Worm (Caenorhabditis elegans): Measurements from ENCODE around the gene pygo-1.

The pygo-1 gene

DNA sequence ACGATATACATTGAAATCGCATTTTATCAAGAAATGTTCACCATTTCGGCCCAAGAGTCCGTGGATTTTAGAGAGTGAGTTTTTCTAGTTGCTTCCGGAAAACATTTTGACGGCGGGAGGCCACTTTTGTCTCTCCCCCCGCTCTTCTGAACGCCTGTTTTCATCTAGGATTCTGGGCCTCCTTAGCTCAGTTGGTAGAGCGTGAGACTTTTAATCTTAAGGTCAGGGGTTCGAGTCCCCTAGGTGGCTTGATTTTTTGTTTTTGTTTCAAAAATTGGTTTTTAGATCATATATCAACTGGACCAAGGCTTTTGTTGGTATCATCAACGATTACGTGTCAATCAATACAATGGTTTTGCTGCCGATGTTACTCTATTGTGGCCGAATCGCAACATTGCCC, 44.4 kb upstream of the pygo-1 start (continued):
- no peak for TF ChIP-seq fos-1 (tag; optimal IDR thresholded peaks at IDR 0.05)
- no peak for TF ChIP-seq zip-2 (tag; optimal IDR thresholded peaks at IDR 0.05)
- TF ChIP-seq egl-27 (tag; optimal IDR thresholded peaks at IDR 0.05): no peak
- no peak for TF ChIP-seq dmd-6 (GFP tag; IDR thresholded peaks at IDR 0.05)

DNA sequence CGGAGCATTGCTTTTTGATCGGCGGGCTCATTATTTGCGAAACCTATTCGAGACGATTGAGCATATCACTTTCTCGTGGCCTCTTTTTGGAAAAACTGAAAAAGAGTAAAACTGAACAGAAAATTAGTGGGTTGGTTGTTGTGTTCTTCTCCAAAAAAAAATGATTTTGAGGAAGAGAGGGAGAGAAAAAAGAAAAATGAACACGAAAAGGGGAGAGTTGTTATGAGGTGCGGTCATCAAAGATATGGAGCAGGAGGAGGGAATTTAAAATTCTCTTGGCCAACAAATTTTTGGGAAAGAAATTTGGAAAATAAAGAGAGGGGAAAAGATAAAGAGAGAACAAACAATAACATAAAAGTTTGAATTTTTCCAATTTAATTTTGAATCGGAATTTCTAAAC, 37.7 kb upstream of the pygo-1 start, which contains the start of gene hot-9:
Gene hot-9 (minus strand): TSS at position 101 of the 400 bp plus-strand sequence.
- TF ChIP-seq daf-8 (GFP tag; IDR thresholded peaks at IDR 0.05): no peak
- TF ChIP-seq ama-1 (optimal IDR thresholded peaks at IDR 0.05): no peak
- TF ChIP-seq ceh-44 (GFP tag; IDR thresholded peaks at IDR 0.05): no peak
- TF ChIP-seq dve-1 (tag; optimal IDR thresholded peaks at IDR 0.05; ENCODE audit: insufficient read depth): no peak
- TF ChIP-seq Y5F2A.4 (GFP tag; optimal IDR thresholded peaks at IDR 0.05): no peak
- TF ChIP-seq madf-5 (GFP tag; IDR thresholded peaks at IDR 0.05): no peak

DNA sequence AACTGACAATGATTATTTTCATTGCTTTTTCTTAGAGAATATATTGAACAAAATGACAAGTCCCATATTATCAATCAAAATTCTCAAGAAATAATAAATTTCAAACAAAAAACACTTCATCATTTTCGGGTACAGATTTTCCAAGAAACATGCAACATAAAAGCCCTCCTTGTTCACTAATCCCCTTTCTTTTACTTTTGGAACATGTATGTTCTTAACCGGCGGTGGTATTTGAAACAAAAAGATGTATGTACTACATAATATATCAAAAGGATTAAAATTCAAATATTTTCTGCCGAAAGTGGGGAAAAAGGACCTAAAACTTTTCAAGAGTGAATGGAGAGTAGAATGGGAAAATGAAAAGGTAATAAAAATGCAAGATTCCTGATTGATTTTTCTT, 28.8 kb upstream of the pygo-1 start:
- TF ChIP-seq aha-1 (tag) (peak; percentile 35), lin-1 (GFP tag; IDR thresholded peaks at IDR 0.05) (no peak), dpl-1 (GFP tag; optimal IDR thresholded peaks at IDR 0.05) (no peak), vab-7 (GFP tag; IDR thresholded peaks at IDR 0.05) (no peak), zfp-3 (GFP tag; conservative IDR thresholded peaks at IDR 0.05) (no peak)

DNA sequence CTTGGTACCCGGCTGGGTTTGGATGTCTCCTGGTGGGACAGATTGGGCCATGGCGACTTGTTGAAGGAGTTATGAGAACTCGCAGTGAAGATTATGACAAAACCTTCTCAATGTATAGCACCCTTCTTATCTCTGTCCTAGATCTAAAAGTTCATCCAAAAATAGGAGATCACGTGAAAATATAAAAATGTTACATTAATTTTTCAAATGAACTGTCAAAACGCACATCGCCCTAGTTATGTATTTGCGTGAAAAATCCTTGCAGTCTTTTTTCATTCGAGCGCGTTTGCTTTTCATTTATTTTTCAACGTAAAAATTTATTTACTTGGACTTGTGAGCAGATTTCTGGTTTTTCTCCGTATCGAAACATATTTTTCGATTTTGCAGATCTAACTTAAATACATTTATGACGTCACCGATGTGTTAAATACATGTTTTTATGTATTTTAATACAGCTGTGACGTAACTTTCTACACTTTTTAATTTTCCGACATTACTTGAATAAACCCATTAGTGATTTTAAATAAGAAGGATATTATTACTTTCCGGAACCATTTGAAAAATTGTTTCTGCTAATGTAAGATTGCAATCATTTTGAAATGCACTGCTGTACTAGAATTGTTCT, 27.0 kb upstream of the pygo-1 start, which contains the start of gene msp-55:
Gene msp-55 (minus strand): TSS at position 51 of the 625 bp plus-strand sequence.
- TF ChIP-seq F44E2.7 (GFP tag; IDR thresholded peaks at IDR 0.05): no peak
- no peak for TF ChIP-seq lir-3 (tag; optimal IDR thresholded peaks at IDR 0.05)
- no peak for TF ChIP-seq ZK337.2 (GFP tag; IDR thresholded peaks at IDR 0.05)
- TF ChIP-seq ceh-82 (tag; optimal IDR thresholded peaks at IDR 0.05): no peak
- no peak for TF ChIP-seq spr-1 (tag; optimal IDR thresholded peaks at IDR 0.05)
- no peak for TF ChIP-seq hmg-1.1 (GFP tag; IDR thresholded peaks at IDR 0.05)

DNA sequence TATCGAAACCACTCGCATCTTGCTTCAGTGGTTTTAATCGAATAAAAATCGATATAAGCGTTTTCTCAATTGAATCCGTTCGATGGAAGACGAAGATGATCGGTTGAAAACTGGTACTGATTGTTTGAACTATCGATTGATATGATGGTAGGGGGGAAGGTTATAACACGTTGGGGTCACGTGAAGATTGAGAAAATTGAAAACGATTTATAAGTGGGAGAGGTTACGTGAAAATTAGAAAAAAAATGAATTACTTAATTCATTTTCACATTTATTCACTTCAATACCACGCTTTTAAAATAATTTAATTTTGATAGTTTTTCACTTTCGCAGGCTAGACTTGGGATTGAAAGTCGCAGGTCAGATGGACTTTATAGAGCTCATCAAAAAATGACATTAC, 22.1 kb upstream of the pygo-1 start, which contains the start of gene C09B9.7:
Gene C09B9.7 (minus strand): TSS at position 101 of the 400 bp plus-strand sequence.
- TF ChIP-seq saeg-2 (GFP tag; IDR thresholded peaks at IDR 0.05) (no peak), lin-15B (tag; optimal IDR thresholded peaks at IDR 0.05) (no peak), madf-9 (GFP tag; conservative IDR thresholded peaks at IDR 0.05) (no peak), dmd-8 (GFP tag; IDR thresholded peaks at IDR 0.05) (no peak), lsy-2 (tag; optimal IDR thresholded peaks at IDR 0.05) (no peak), lin-38 (GFP tag; IDR thresholded peaks at IDR 0.05) (no peak), dmd-9 (GFP tag; IDR thresholded peaks at IDR 0.05) (no peak), ztf-7 (tag; optimal IDR thresholded peaks at IDR 0.05) (no peak), daf-19 (GFP tag; conservative IDR thresholded peaks at IDR 0.05) (no peak), Y5F2A.4 (GFP tag; optimal IDR thresholded peaks at IDR 0.05) (no peak), ceh-62 (tag; optimal IDR thresholded peaks at IDR 0.05) (no peak), R02D3.7 (tag; optimal IDR thresholded peaks at IDR 0.05) (no peak), lin-1 (GFP tag; IDR thresholded peaks at IDR 0.05) (no peak), php-3 (GFP tag; IDR thresholded peaks at IDR 0.05) (no peak), nhr-237 (tag; optimal IDR thresholded peaks at IDR 0.05) (no peak)
